Worm (Caenorhabditis elegans): ENCODE data around the gene F11D5.5.

F11D5.5 gene

DNA sequence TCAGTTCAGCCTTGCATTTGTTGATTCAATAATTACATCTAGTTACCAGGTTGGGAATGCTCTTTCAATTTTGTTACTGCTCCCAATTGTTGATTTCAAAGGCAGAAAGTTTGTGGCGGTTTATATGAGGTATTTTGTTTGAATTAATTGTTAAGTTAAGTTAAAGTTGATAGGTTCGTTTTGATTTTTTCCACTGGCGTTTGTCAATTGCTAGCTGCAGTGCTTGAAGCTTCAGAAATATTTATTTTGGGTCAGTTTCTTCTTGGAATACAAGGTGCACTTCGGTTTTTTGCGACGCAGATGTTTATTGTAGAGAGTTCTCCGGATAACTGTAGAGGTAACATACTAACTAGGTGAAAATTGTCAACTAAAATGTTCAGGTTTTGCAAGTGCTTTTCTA, at the start of gene F11D5.5:
Gene F11D5.5 (plus strand): TSS at position 301 of the 400 bp plus-strand sequence.
- no peak for TF ChIP-seq W03F9.2 (tag; optimal IDR thresholded peaks at IDR 0.05)
- TF ChIP-seq dao-5 (tag; optimal IDR thresholded peaks at IDR 0.05): no peak
- no peak for TF ChIP-seq him-1 (tag; optimal IDR thresholded peaks at IDR 0.05)

DNA sequence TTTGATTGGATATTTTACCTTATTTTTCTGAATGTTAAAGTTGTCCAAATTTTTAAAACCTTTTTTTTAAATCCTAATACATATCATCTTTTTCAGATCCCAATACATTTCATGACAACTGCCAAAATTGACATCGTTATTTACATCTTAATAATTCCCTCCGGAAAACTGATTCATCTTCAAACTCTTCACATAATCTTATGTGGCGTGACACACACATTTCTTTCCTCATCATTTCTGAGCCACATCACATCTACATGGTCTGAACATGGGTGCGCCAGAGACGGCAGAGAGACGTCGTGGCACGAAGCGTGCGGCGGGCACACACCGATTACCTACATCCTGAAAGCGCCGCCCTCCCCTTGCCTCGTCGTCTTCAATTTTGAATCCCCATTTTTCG, 49.4 kb upstream of the F11D5.5 start, which contains the start of gene tba-9:
Gene tba-9 (plus strand): TSS at position 301 of the 400 bp plus-strand sequence.
- TF ChIP-seq him-1 (tag; optimal IDR thresholded peaks at IDR 0.05) (no peak), dao-5 (tag; optimal IDR thresholded peaks at IDR 0.05) (no peak), W03F9.2 (tag; optimal IDR thresholded peaks at IDR 0.05) (no peak)

DNA sequence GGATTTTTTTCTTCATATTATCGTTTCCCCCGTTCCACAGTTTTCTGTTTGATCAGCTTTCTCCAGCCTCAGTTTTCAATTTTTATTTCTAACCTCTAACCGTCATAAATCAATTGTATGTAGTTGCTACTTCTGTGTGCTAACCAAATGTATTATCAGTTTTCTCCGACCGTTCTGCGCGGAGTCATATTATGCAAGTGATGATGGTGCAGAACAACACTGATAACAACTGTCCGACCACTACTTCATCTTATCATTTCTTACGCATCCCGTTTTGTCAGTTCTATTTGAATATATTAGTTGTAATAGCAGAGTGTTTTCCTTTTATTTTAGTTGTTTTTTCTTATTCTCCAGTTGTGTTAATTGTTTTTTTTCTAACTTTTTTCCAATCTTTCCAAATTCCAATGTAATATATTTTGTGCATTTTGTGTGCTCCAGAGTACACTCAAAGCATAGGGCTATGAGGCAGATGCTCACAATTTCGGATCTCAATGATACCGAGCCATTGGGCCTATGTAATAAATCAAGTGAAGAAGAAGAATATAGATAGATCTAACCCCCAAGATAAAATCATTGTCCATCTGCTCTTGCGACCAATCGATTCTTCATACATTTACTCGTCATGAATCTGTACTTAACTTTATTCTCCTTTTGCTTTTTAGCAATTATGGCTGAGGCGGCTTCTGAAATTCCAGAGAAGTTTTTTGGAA, 44.9 kb upstream of the F11D5.5 start, which contains the start of gene lbp-3:
Gene lbp-3 (plus strand): TSS at position 589 of the 710 bp plus-strand sequence.
- no peak for TF ChIP-seq him-1 (tag; optimal IDR thresholded peaks at IDR 0.05)
- no peak for TF ChIP-seq dao-5 (tag; optimal IDR thresholded peaks at IDR 0.05)

ce11 chrX:3258842-3259241, 43.0 kb upstream of the F11D5.5 start, which contains the start of gene lbp-1:
TSS of gene lbp-1 (plus strand) at chrX:3259142.
- TF ChIP-seq dao-5 (tag; optimal IDR thresholded peaks at IDR 0.05) (no peak), him-1 (tag; optimal IDR thresholded peaks at IDR 0.05) (no peak), W03F9.2 (tag; optimal IDR thresholded peaks at IDR 0.05) (no peak)

DNA sequence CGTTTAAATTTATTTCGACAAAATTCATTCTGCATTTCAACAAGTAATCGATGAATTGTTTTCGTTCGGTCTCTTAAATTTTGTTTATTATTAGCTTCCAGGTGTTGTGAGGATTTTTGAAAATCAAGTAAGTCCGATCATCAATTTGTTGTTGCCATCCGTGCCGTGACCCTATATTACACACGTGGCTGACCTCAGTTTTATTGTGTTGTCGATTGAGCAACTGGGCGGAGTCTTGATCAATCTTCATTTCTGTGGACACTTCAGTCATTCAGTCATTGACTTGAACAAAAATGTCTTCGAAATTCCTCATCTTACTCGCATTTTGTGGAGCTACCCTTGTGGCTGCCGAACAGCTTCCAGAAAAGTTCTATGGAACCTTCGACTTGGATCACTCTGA, 41.4 kb upstream of the F11D5.5 start, which contains the start of gene lbp-2:
Gene lbp-2 (plus strand): TSS at position 102 of the 400 bp plus-strand sequence.
- TF ChIP-seq him-1 (tag; optimal IDR thresholded peaks at IDR 0.05) (no peak), dao-5 (tag; optimal IDR thresholded peaks at IDR 0.05) (no peak), W03F9.2 (tag; optimal IDR thresholded peaks at IDR 0.05) (no peak)

DNA sequence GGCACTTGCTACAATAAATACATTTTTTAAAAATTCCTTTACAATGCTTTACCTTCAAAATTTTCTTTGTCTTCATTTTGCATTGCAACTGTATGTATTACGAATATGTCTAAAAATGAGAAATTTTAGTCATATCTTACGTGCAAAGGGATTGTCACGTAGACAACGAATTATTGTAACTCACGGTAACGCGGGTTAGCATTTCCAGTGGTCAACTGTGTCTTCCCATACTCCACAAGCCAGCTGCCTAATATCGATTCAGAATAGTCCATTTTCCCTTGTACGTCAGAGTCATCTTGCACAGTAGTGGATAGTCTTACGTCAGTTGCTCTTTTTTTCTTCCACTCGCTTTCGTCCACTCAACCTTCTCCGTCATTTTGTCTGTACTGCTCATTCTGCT, 39.3 kb upstream of the F11D5.5 start, which contains the start of gene fbxb-71:
Gene fbxb-71 (plus strand): TSS at position 301 of the 400 bp plus-strand sequence.
- TF ChIP-seq W03F9.2 (tag; optimal IDR thresholded peaks at IDR 0.05) (no peak), dao-5 (tag; optimal IDR thresholded peaks at IDR 0.05) (no peak), him-1 (tag; optimal IDR thresholded peaks at IDR 0.05) (no peak)

DNA sequence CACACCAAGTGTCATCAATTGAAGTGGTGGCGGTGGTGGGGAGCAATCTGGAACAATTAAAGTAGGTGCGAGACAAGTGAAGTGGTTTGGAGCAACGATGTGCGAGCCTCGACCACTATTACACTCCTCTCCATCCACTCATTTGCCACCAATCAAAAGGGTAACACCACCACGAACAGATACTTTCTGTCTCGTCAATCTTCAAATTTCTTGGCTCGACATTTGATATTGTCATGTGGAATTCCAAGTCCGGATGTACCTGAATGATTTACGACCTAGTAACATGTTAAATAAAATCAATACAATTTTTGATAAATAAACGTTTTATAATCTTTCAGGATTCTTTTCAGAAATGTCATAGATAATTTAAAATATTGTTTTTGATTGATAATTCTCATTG, 31.1 kb upstream of the F11D5.5 start, which contains the start of gene sul-1:
Gene sul-1 (minus strand): TSS at position 101 of the 400 bp plus-strand sequence.
- TF ChIP-seq W03F9.2 (tag; optimal IDR thresholded peaks at IDR 0.05): no peak

DNA sequence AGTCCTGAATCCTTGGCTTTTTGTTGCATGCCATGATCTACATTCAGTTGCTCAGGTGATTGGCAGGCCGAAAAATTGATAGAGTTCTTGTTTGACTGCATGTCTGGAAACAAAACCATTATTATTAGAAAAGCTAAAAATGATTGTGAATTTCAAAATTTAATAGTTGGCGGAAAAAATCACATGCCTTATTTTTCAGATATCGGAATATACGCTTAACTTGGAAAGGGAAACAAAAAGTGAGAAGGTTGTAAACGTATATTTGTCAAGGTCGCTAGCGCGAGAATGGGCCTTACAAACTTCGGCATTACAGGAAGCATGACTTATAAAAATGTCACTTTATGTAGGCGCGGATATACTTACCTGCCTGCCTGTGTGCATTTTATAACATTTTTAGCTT, 30.2 kb upstream of the F11D5.5 start, which contains the start of gene K09C4.9:
Gene K09C4.9 (minus strand): TSS at position 101 of the 400 bp plus-strand sequence.
- TF ChIP-seq W03F9.2 (tag; optimal IDR thresholded peaks at IDR 0.05): no peak
- TF ChIP-seq him-1 (tag; optimal IDR thresholded peaks at IDR 0.05): no peak
- no peak for TF ChIP-seq dao-5 (tag; optimal IDR thresholded peaks at IDR 0.05)

DNA sequence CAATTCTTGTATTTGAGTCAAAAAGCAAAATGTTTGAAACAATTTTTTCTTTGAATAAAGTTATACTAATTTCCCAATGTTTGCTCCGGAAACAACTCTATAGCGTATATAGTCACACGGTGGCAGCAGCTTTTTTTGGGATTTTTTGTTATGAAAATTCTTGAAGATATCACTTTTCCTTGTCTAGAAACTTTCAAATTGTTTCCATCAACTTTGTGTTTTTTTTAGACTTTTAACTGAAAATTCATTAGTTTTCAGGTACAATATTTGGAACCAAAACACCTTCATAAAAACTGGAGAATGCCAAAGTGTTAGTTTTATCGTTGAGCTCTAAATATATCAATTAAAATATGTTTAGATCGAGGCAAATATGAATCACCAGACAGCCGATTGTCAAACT, 29.3 kb upstream of the F11D5.5 start, which contains the start of gene K09C4.7:
Gene K09C4.7 (plus strand): TSS at position 301 of the 400 bp plus-strand sequence.
- TF ChIP-seq dao-5 (tag; optimal IDR thresholded peaks at IDR 0.05) (no peak), him-1 (tag; optimal IDR thresholded peaks at IDR 0.05) (no peak), W03F9.2 (tag; optimal IDR thresholded peaks at IDR 0.05) (no peak)

- no peak for TF ChIP-seq dao-5 (tag; optimal IDR thresholded peaks at IDR 0.05)
- no peak for TF ChIP-seq him-1 (tag; optimal IDR thresholded peaks at IDR 0.05)
- TF ChIP-seq W03F9.2 (tag; optimal IDR thresholded peaks at IDR 0.05): no peak
Measured at ce11 chrX:3280130-3280529, 21.7 kb upstream of the F11D5.5 start, which contains the start of gene K09C4.10. TSS of gene K09C4.10 (minus strand) at chrX:3280230.

ce11 chrX:3282306-3282705, 19.6 kb upstream of the F11D5.5 start, which contains the start of gene K09C4.5:
TSS of gene K09C4.5 (plus strand) at chrX:3282631.
- TF ChIP-seq dao-5 (tag; optimal IDR thresholded peaks at IDR 0.05) (no peak), W03F9.2 (tag; optimal IDR thresholded peaks at IDR 0.05) (no peak), him-1 (tag; optimal IDR thresholded peaks at IDR 0.05) (no peak)

DNA sequence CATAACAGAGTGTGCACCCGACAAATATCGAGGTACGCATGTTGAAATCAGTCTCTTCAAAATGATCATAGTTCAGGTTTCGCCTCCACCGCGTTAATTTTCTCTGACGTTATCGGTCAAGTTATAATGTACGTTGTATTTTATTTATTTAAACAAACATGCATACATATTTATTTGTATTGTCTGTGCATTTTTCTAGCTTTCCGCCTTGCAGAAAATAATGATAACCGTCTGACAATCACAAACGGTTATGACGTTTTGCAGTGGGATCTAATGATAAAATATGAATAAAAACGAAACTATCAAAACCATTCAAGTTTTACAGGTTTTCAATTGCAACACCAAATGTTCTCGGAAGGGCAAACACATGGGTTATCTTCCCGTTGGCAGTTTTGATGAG, 18.7 kb upstream of the F11D5.5 start:
- no peak for TF ChIP-seq dao-5 (tag; optimal IDR thresholded peaks at IDR 0.05)
- TF ChIP-seq him-1 (tag; optimal IDR thresholded peaks at IDR 0.05): no peak
- no peak for TF ChIP-seq W03F9.2 (tag; optimal IDR thresholded peaks at IDR 0.05)

- TF ChIP-seq dao-5 (tag; optimal IDR thresholded peaks at IDR 0.05) (no peak), W03F9.2 (tag; optimal IDR thresholded peaks at IDR 0.05) (no peak), him-1 (tag; optimal IDR thresholded peaks at IDR 0.05) (no peak)
Measured at ce11 chrX:3284967-3285366, 16.9 kb upstream of the F11D5.5 start.

DNA sequence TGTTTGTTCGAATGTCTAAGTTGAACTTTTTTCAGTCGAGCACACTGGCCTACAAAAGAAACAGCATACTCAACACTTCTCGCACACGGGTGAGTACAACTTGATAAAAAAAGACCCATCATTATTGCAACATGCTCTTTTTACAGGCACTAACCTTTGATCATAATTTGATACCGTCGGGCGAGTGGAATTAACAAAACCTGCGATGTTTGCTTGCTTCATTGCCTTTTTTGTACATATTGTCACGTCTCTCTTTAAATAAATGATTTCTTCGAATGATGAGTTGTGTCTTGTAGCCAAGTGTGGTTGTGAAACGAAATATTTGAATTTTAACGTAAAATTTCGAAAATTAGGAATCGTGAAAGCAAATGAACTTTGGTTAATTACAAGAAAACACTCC, 16.4 kb upstream of the F11D5.5 start:
- TF ChIP-seq him-1 (tag; optimal IDR thresholded peaks at IDR 0.05): no peak
- no peak for TF ChIP-seq W03F9.2 (tag; optimal IDR thresholded peaks at IDR 0.05)
- no peak for TF ChIP-seq dao-5 (tag; optimal IDR thresholded peaks at IDR 0.05)
